Fruit fly (Drosophila melanogaster) whole organism, embryonic: ENCODE data around the gene CG33127.
A peak's percentile ranks its signal among the peaks of the same experiment; 100 is the strongest.

ENCODE experiments used
- ATbp ChIP-seq: fragments of 200-800 bp; sonication (Bioruptor generic); optimal IDR thresholded peaks from 2 replicates; lab custom pipeline; 2017; ENCODE audit warnings: missing biosample characterization, mild to moderate bottlenecking, missing genetic modification characterization, missing genetic modification reagents
- CG10321 ChIP-seq: fragments of 200-800 bp; sonication (Bioruptor generic); IDR thresholded peaks from 2 replicates; pipeline ENCODE4 v1.3.6; 2022; ENCODE audit warnings: missing biosample characterization, missing genetic modification characterization
- CG10366 ChIP-seq: fragments of 200-800 bp; sonication (Bioruptor generic); IDR thresholded peaks from 2 replicates; pipeline ENCODE4 v1.3.6; 2022; ENCODE audit warnings: missing biosample characterization, missing genetic modification characterization
- CG10462 ChIP-seq: fragments of 200-800 bp; sonication (Bioruptor generic); optimal IDR thresholded peaks from 2 replicates; lab custom pipeline; 2016; ENCODE audit warnings: missing biosample characterization, missing genetic modification characterization
- CG11093 ChIP-seq: fragments of 200-800 bp; sonication (Bioruptor generic); IDR thresholded peaks from 3 replicates; pipeline ENCODE4 v1.3.6; 2022; ENCODE audit warnings: missing biosample characterization, missing genetic modification characterization
- CG11560 ChIP-seq: fragments of 200-800 bp; sonication (Bioruptor generic); IDR thresholded peaks from 3 replicates; pipeline ENCODE4 v1.3.6; 2022; ENCODE audit warnings: missing biosample characterization, missing genetic modification characterization
- CG12299 ChIP-seq: fragments of 200-800 bp; sonication (Bioruptor generic); optimal IDR thresholded peaks from 2 replicates; lab custom pipeline; 2018; ENCODE audit warnings: missing biosample characterization, mild to moderate bottlenecking, missing genetic modification characterization
- CG12769 ChIP-seq: fragments of 200-800 bp; sonication (Bioruptor generic); optimal IDR thresholded peaks from 2 replicates; lab custom pipeline; 2019; ENCODE audit warnings: missing biosample characterization, mild to moderate bottlenecking, missing genetic modification characterization, moderate library complexity
- CG13775 ChIP-seq: fragments of 200-800 bp; sonication (Bioruptor generic); optimal IDR thresholded peaks from 3 replicates; lab custom pipeline; 2017; ENCODE audit warnings: missing biosample characterization, mild to moderate bottlenecking, missing genetic modification characterization
- CG15601 ChIP-seq: fragments of 200-800 bp; sonication (Bioruptor generic); optimal IDR thresholded peaks from 3 replicates; lab custom pipeline; 2019; ENCODE audit warnings: missing biosample characterization, mild to moderate bottlenecking, missing genetic modification characterization, moderate library complexity
- CG17186 ChIP-seq: fragments of 200-800 bp; sonication (Bioruptor generic); optimal IDR thresholded peaks from 3 replicates; lab custom pipeline; 2017; ENCODE audit warnings: missing biosample characterization, missing genetic modification reagents, missing genetic modification characterization
- CG17359 ChIP-seq: fragments of 200-800 bp; sonication (Bioruptor generic); optimal IDR thresholded peaks from 3 replicates; lab custom pipeline; 2018; ENCODE audit warnings: missing biosample characterization, mild to moderate bottlenecking, missing genetic modification characterization, moderate library complexity
- CG17802 ChIP-seq: fragments of 200-800 bp; sonication (Bioruptor generic); optimal IDR thresholded peaks from 2 replicates; lab custom pipeline; 2018; ENCODE audit warnings: missing biosample characterization, mild to moderate bottlenecking, missing genetic modification characterization, moderate library complexity
- CG2202 ChIP-seq: fragments of 200-800 bp; sonication (Bioruptor generic); optimal IDR thresholded peaks from 2 replicates; lab custom pipeline; 2018; ENCODE audit warnings: missing biosample characterization, mild to moderate bottlenecking, missing genetic modification characterization
- CG32767 ChIP-seq: fragments of 200-800 bp; sonication (Bioruptor generic); IDR thresholded peaks from 2 replicates; pipeline ENCODE4 v1.3.6; 2022; ENCODE audit warnings: missing biosample characterization, missing genetic modification characterization
- CG33213 ChIP-seq: fragments of 200-800 bp; sonication (Bioruptor generic); optimal IDR thresholded peaks from 3 replicates; lab custom pipeline; 2016; ENCODE audit warnings: missing biosample characterization, missing genetic modification characterization
- CG33557 ChIP-seq: fragments of 200-800 bp; sonication (Bioruptor generic); optimal IDR thresholded peaks from 2 replicates; lab custom pipeline; 2019; ENCODE audit warnings: missing biosample characterization, mild to moderate bottlenecking, missing genetic modification characterization, moderate library complexity
- CG34224 ChIP-seq: fragments of 200-800 bp; sonication (Bioruptor generic); IDR thresholded peaks from 3 replicates; pipeline ENCODE4 v1.3.6; 2022; ENCODE audit warnings: missing biosample characterization, missing genetic modification characterization; ENCODE audit not compliant: partially characterized antibody
- CG4404 ChIP-seq: fragments of 200-800 bp; sonication (Bioruptor generic); IDR thresholded peaks from 2 replicates; pipeline ENCODE4 v1.3.6; 2022; ENCODE audit warnings: missing biosample characterization, missing genetic modification characterization
- CG4707 ChIP-seq: fragments of 200-800 bp; sonication (Bioruptor generic); optimal IDR thresholded peaks from 2 replicates; lab custom pipeline; 2018; ENCODE audit warnings: missing biosample characterization, mild to moderate bottlenecking, missing genetic modification characterization, moderate library complexity
- CG4730 ChIP-seq: fragments of 200-800 bp; sonication (Bioruptor generic); IDR thresholded peaks from 2 replicates; pipeline ENCODE4 v1.3.6; 2022; ENCODE audit warnings: missing biosample characterization, missing genetic modification characterization
- CG7786 ChIP-seq: fragments of 200-800 bp; sonication (Bioruptor generic); optimal IDR thresholded peaks from 2 replicates; lab custom pipeline; 2016; ENCODE audit warnings: missing biosample characterization, missing genetic modification characterization
- Chrac-16 ChIP-seq: fragments of 200-800 bp; sonication (Bioruptor generic); optimal IDR thresholded peaks from 3 replicates; lab custom pipeline; 2016; ENCODE audit warnings: missing biosample characterization, missing genetic modification characterization
- E2f1 ChIP-seq: fragments of 200-800 bp; sonication (Bioruptor generic); IDR thresholded peaks from 2 replicates; pipeline ENCODE4 v1.3.6; 2022; ENCODE audit warnings: missing biosample characterization, missing genetic modification characterization
- Gsc ChIP-seq: fragments of 200-800 bp; sonication (Bioruptor generic); IDR thresholded peaks from 2 replicates; pipeline ENCODE4 v1.3.6; 2022; ENCODE audit warnings: missing biosample characterization, missing genetic modification characterization
- Hsf ChIP-seq: fragments of 200-800 bp; sonication (Bioruptor generic); optimal IDR thresholded peaks from 3 replicates; lab custom pipeline; 2016; ENCODE audit warnings: missing biosample characterization, missing genetic modification characterization
- Med ChIP-seq: fragments of 200-800 bp; sonication (Bioruptor generic); peaks from one replicate; lab custom pipeline; 2016; ENCODE audit warnings: missing biosample characterization, missing genetic modification characterization, mild to moderate bottlenecking, inconsistent platforms, moderate library complexity
- NK7.1 ChIP-seq: fragments of 200-800 bp; sonication (Bioruptor generic); optimal IDR thresholded peaks from 3 replicates; lab custom pipeline; 2016; ENCODE audit warnings: missing biosample characterization, missing genetic modification characterization
- Neu2 ChIP-seq: fragments of 200-800 bp; sonication (Bioruptor generic); optimal IDR thresholded peaks from 3 replicates; lab custom pipeline; 2016; ENCODE audit warnings: missing biosample characterization, missing genetic modification characterization, borderline replicate concordance
- Scr ChIP-seq: fragments of 200-800 bp; sonication (Bioruptor generic); IDR thresholded peaks from 2 replicates; pipeline ENCODE4 v1.3.6; 2022; ENCODE audit warnings: missing biosample characterization, missing genetic modification characterization; ENCODE audit not compliant: partially characterized antibody
- Xrp1 ChIP-seq: fragments of 200-800 bp; sonication (Bioruptor generic); IDR thresholded peaks from 2 replicates; pipeline ENCODE4 v1.3.6; 2022; ENCODE audit warnings: missing biosample characterization, missing genetic modification characterization
- ato ChIP-seq: fragments of 200-800 bp; sonication (Bioruptor generic); IDR thresholded peaks from 2 replicates; pipeline ENCODE4 v1.3.6; 2022; ENCODE audit warnings: missing biosample characterization, missing genetic modification characterization; ENCODE audit not compliant: partially characterized antibody
- chif ChIP-seq, 2 experiments: fragments of 200-800 bp; sonication (Bioruptor generic); optimal IDR thresholded peaks; 3 replicates each; lab custom pipeline; 2016; ENCODE audit warnings: missing biosample characterization in 2 of 2, missing genetic modification characterization in 2 of 2
- dan ChIP-seq: fragments of 200-800 bp; sonication (Bioruptor generic); IDR thresholded peaks from 2 replicates; pipeline ENCODE4 v1.3.6; 2022; ENCODE audit warnings: missing biosample characterization, missing genetic modification characterization
- disco-r ChIP-seq: fragments of 200-800 bp; sonication (Bioruptor generic); optimal IDR thresholded peaks from 2 replicates; lab custom pipeline; 2016; ENCODE audit warnings: missing biosample characterization, missing genetic modification characterization
- ham ChIP-seq: fragments of 200-800 bp; sonication (Bioruptor generic); IDR thresholded peaks from 2 replicates; pipeline ENCODE4 v1.3.6; 2022; ENCODE audit warnings: missing biosample characterization, missing genetic modification characterization
- hb ChIP-seq: fragments of 200-800 bp; sonication (Bioruptor generic); IDR thresholded peaks from 3 replicates; pipeline ENCODE4 v1.3.6; 2022; ENCODE audit warnings: missing biosample characterization, missing genetic modification characterization; ENCODE audit not compliant: partially characterized antibody
- hbn ChIP-seq: fragments of 200-800 bp; sonication (Bioruptor generic); IDR thresholded peaks from 2 replicates; pipeline ENCODE4 v1.3.6; 2022; ENCODE audit warnings: missing biosample characterization, missing genetic modification characterization; ENCODE audit not compliant: partially characterized antibody
- inv ChIP-seq: fragments of 200-800 bp; sonication (Bioruptor generic); IDR thresholded peaks from 2 replicates; pipeline ENCODE4 v1.3.6; 2022; ENCODE audit warnings: missing biosample characterization, missing genetic modification characterization; ENCODE audit not compliant: partially characterized antibody
- kni ChIP-seq: fragments of 200-800 bp; sonication (Bioruptor generic); optimal IDR thresholded peaks from 3 replicates; lab custom pipeline; 2017; ENCODE audit warnings: mild to moderate bottlenecking, missing biosample characterization, missing genetic modification reagents, missing genetic modification characterization
- mam ChIP-seq: fragments of 200-800 bp; sonication (Bioruptor generic); optimal IDR thresholded peaks from 3 replicates; lab custom pipeline; 2016; ENCODE audit warnings: missing biosample characterization, missing genetic modification characterization
- nau ChIP-seq: fragments of 200-800 bp; sonication (Bioruptor generic); optimal IDR thresholded peaks from 3 replicates; lab custom pipeline; 2017; ENCODE audit warnings: missing biosample characterization, mild to moderate bottlenecking, missing genetic modification characterization, missing genetic modification reagents
- phol ChIP-seq: fragments of 200-800 bp; sonication (Bioruptor generic); optimal IDR thresholded peaks from 3 replicates; lab custom pipeline; 2018; ENCODE audit warnings: missing biosample characterization, mild to moderate bottlenecking, missing genetic modification characterization, moderate library complexity
- pros ChIP-seq: fragments of 200-800 bp; sonication (Bioruptor generic); optimal IDR thresholded peaks from 3 replicates; lab custom pipeline; 2019; ENCODE audit warnings: missing biosample characterization, mild to moderate bottlenecking, missing genetic modification characterization, moderate library complexity
- row ChIP-seq: fragments of 200-800 bp; sonication (Bioruptor generic); IDR thresholded peaks from 3 replicates; pipeline ENCODE4 v1.3.6; 2022; ENCODE audit warnings: missing biosample characterization, missing genetic modification characterization
- sd ChIP-seq: fragments of 200-800 bp; sonication (Bioruptor generic); optimal IDR thresholded peaks from 3 replicates; lab custom pipeline; 2018; ENCODE audit warnings: missing biosample characterization, mild to moderate bottlenecking, missing genetic modification characterization, moderate library complexity
- so ChIP-seq: fragments of 200-800 bp; sonication (Bioruptor generic); IDR thresholded peaks from 3 replicates; pipeline ENCODE4 v1.3.6; 2022; ENCODE audit warnings: missing biosample characterization, missing genetic modification characterization
- sug ChIP-seq: fragments of 200-800 bp; optimal IDR thresholded peaks from 2 replicates; lab custom pipeline; 2019; ENCODE audit warnings: missing biosample characterization, mild to moderate bottlenecking, missing genetic modification characterization, moderate library complexity
- zf30C ChIP-seq: fragments of 200-800 bp; sonication (Bioruptor generic); optimal IDR thresholded peaks from 3 replicates; lab custom pipeline; 2018; ENCODE audit warnings: missing biosample characterization, mild to moderate bottlenecking, missing genetic modification characterization
- zfh1 ChIP-seq: fragments of 200-800 bp; sonication (Bioruptor generic); IDR thresholded peaks from 3 replicates; pipeline ENCODE4 v1.3.6; 2022; ENCODE audit warnings: missing biosample characterization, missing genetic modification characterization

The CG33127 gene

dm6 chr2L:285596-286023 lies 36.3 kb upstream of the CG33127 start (continued):
- peak; percentile 20; the same call in 1 of the 2 replicates for TF ChIP-seq Scr (GFP tag; lab: Robert Waterston, UW)
- TF ChIP-seq CG4404 (GFP tag; lab: Robert Waterston, UW): no peak
- TF ChIP-seq hbn (GFP tag; lab: Robert Waterston, UW): 0 out of 2 replicates have a peak, but pooled peaks have one; percentile 15
- TF ChIP-seq CG17186 (GFP tag; lab: Kevin White, UChicago): peak; percentile 17
- TF ChIP-seq mam (GFP tag; lab: Kevin White, UChicago): peak; percentile 42
- no peak for TF ChIP-seq CG10321 (GFP tag; lab: Robert Waterston, UW)
- TF ChIP-seq CG4707 (GFP tag; lab: Kevin White, UChicago): peak; percentile 48
- TF ChIP-seq CG12299: peak; percentile 28
- no peak for TF ChIP-seq CG10462 (GFP tag; lab: Kevin White, UChicago)
- TF ChIP-seq NK7.1 (GFP tag; lab: Kevin White, UChicago): no peak
- TF ChIP-seq CG33213 (GFP tag; lab: Kevin White, UChicago): peak; percentile 70
- TF ChIP-seq ato (GFP tag; lab: Robert Waterston, UW): peak; percentile 48; the same call in 1 of the 2 replicates
- peak; percentile 94 for TF ChIP-seq Med (GFP tag; lab: Kevin White, UChicago)
- peak; percentile 21 to 25 for TF ChIP-seq chif (GFP tag; optimal IDR thresholded peaks at IDR 0.05; lab: Kevin White, UChicago)
- TF ChIP-seq E2f1 (GFP tag; lab: Robert Waterston, UW): no peak
- TF ChIP-seq CG10366: no peak
- peak; percentile 52 for TF ChIP-seq CG17359 (tag; lab: Kevin White, UChicago)
- peak; percentile 19 for TF ChIP-seq Chrac-16
- TF ChIP-seq CG34224 (GFP tag; lab: Robert Waterston, UW): peak; percentile 26; the same call in 1 of the 3 replicates
- no peak for TF ChIP-seq pros (GFP tag; lab: Kevin White, UChicago)
- TF ChIP-seq inv (GFP tag; lab: Robert Waterston, UW): no peak
- no peak for TF ChIP-seq hb (GFP tag; lab: Robert Waterston, UW)
- peak; percentile 56; the same call in 1 of the 2 replicates for TF ChIP-seq Xrp1 (GFP tag; lab: Robert Waterston, UW)
- TF ChIP-seq CG15601: peak; percentile 46
- TF ChIP-seq sug (tag; lab: Kevin White, UChicago): peak; percentile 63
- no peak for TF ChIP-seq CG11093 (GFP tag; lab: Robert Waterston, UW)
- peak; percentile 25 for TF ChIP-seq sd (tag; lab: Kevin White, UChicago)
- no peak for TF ChIP-seq nau (GFP tag; lab: Kevin White, UChicago)
- TF ChIP-seq Hsf (GFP tag; lab: Kevin White, UChicago): peak; percentile 28
- TF ChIP-seq disco-r (GFP tag; lab: Kevin White, UChicago): no peak
- no peak for TF ChIP-seq CG33557
- peak; percentile 65 for TF ChIP-seq CG32767
- peak; percentile 43 for TF ChIP-seq ATbp (GFP tag; lab: Kevin White, UChicago)
- no peak for TF ChIP-seq CG2202 (tag; lab: Kevin White, UChicago)
- TF ChIP-seq zfh1 (GFP tag; lab: Robert Waterston, UW): peak; percentile 60; the same call in 2 of the 3 replicates
- no peak for TF ChIP-seq zf30C (GFP tag; lab: Kevin White, UChicago)
- no peak for TF ChIP-seq ham
- peak; percentile 29 for TF ChIP-seq phol (tag; lab: Kevin White, UChicago)
- no peak for TF ChIP-seq kni (GFP tag; lab: Kevin White, UChicago)
- TF ChIP-seq row (GFP tag; lab: Robert Waterston, UW): peak; percentile 73
- no peak for TF ChIP-seq CG11560 (tag; lab: Robert Waterston, UW)
- no peak for TF ChIP-seq dan (GFP tag; lab: Robert Waterston, UW)
- no peak for TF ChIP-seq CG4730 (GFP tag; lab: Robert Waterston, UW)
- peak; percentile 25 for TF ChIP-seq CG17802 (tag; lab: Kevin White, UChicago)
- no peak for TF ChIP-seq Gsc (GFP tag; lab: Robert Waterston, UW)
- TF ChIP-seq Neu2 (GFP tag; lab: Kevin White, UChicago): no peak
- TF ChIP-seq CG7786 (GFP tag; lab: Kevin White, UChicago): peak; percentile 29
- peak; percentile 69 for TF ChIP-seq CG12769 (tag; lab: Kevin White, UChicago)
- TF ChIP-seq CG13775 (GFP tag; lab: Kevin White, UChicago): peak; percentile 3
- no peak; the same call in 2 of the 3 replicates for TF ChIP-seq so
